Fruit fly (Drosophila melanogaster): ENCODE measurements around the gene Ugt36A1.

dm6 chr2L:3605673-3606072 is 13.2 kb upstream of the Ugt36A1 start:
- TF ChIP-seq CG9215 (GFP tag; IDR thresholded peaks at IDR 0.05) = no peak
- no peak for TF ChIP-seq ttk (GFP tag; IDR thresholded peaks at IDR 0.05)
- TF ChIP-seq usp (GFP tag; optimal IDR thresholded peaks at IDR 0.05) = no peak
- no peak for TF ChIP-seq D19B (GFP tag; optimal IDR thresholded peaks at IDR 0.05)
- no peak for TF ChIP-seq CG17802 (tag; optimal IDR thresholded peaks at IDR 0.05)
